Fruit fly (Drosophila melanogaster) whole organism, prepupa: Measurements from ENCODE around the gene CG15550.

Source experiments
- Blimp-1 ChIP-seq: fragments of 200-800 bp; sonication (Bioruptor generic); optimal IDR thresholded peaks from 3 replicates; lab custom pipeline; 2017; ENCODE audit warnings: missing biosample characterization, missing genetic modification characterization, mild to moderate bottlenecking, moderate library complexity, missing genetic modification reagents
- CG10631 ChIP-seq: fragments of 200-800 bp; sonication (Bioruptor generic); optimal IDR thresholded peaks from 2 replicates; lab custom pipeline; 2016; ENCODE audit warnings: missing biosample characterization, missing genetic modification characterization
- CG10669 ChIP-seq: fragments of 200-800 bp; sonication (Bioruptor generic); optimal IDR thresholded peaks from 3 replicates; lab custom pipeline; 2018; ENCODE audit warnings: missing biosample characterization, mild to moderate bottlenecking, missing genetic modification characterization, moderate library complexity
- CG11294 ChIP-seq: fragments of 200-800 bp; sonication (Bioruptor generic); IDR thresholded peaks from 2 replicates; pipeline ENCODE4 v1.3.6; 2022; ENCODE audit warnings: missing biosample characterization, missing genetic modification characterization
- CG11902 ChIP-seq: fragments of 200-800 bp; sonication (Bioruptor generic); optimal IDR thresholded peaks from 3 replicates; lab custom pipeline; 2016; ENCODE audit warnings: missing biosample characterization, missing genetic modification characterization
- CG15336 ChIP-seq: fragments of 200-800 bp; sonication (Bioruptor generic); IDR thresholded peaks from 2 replicates; pipeline ENCODE4 v1.3.6; 2022; ENCODE audit warnings: missing biosample characterization, missing genetic modification characterization
- CG16779 ChIP-seq: fragments of 200-800 bp; sonication (Bioruptor generic); optimal IDR thresholded peaks from 3 replicates; lab custom pipeline; 2017; ENCODE audit warnings: missing biosample characterization, mild to moderate bottlenecking, missing genetic modification characterization
- CG3032 ChIP-seq: fragments of 200-800 bp; optimal IDR thresholded peaks from 2 replicates; lab custom pipeline; 2019; ENCODE audit warnings: missing biosample characterization, mild to moderate bottlenecking, missing genetic modification characterization, moderate library complexity
- CG31627 ChIP-seq: fragments of 200-800 bp; sonication (Bioruptor generic); optimal IDR thresholded peaks from 3 replicates; lab custom pipeline; 2016; ENCODE audit warnings: missing biosample characterization, missing genetic modification characterization
- CG34406 ChIP-seq: fragments of 200-800 bp; sonication (Bioruptor generic); optimal IDR thresholded peaks from 3 replicates; lab custom pipeline; 2016; ENCODE audit warnings: missing biosample characterization, missing genetic modification characterization
- CG3919 ChIP-seq: fragments of 200-800 bp; sonication (Bioruptor generic); optimal IDR thresholded peaks from 3 replicates; lab custom pipeline; 2016; ENCODE audit warnings: missing biosample characterization, missing genetic modification characterization
- CG6163 ChIP-seq: fragments of 200-800 bp; sonication (Bioruptor generic); IDR thresholded peaks from 3 replicates; pipeline ENCODE4 v1.3.6; 2022; ENCODE audit warnings: missing biosample characterization, missing genetic modification characterization
- CG6792 ChIP-seq: fragments of 200-800 bp; sonication (Bioruptor generic); optimal IDR thresholded peaks from 3 replicates; lab custom pipeline; 2016; ENCODE audit warnings: missing biosample characterization, missing genetic modification characterization
- CG6808 ChIP-seq: fragments of 200-800 bp; sonication (Bioruptor generic); optimal IDR thresholded peaks from 3 replicates; lab custom pipeline; 2017; ENCODE audit warnings: missing biosample characterization, missing genetic modification characterization, mild to moderate bottlenecking, moderate library complexity, missing genetic modification reagents
- CG6854 ChIP-seq: fragments of 200-800 bp; sonication (Bioruptor generic); optimal IDR thresholded peaks from 2 replicates; lab custom pipeline; 2017; ENCODE audit warnings: missing biosample characterization, mild to moderate bottlenecking, missing genetic modification characterization
- CG8119 ChIP-seq: fragments of 200-800 bp; sonication (Bioruptor generic); IDR thresholded peaks from 3 replicates; pipeline ENCODE4 v1.3.6; 2022; ENCODE audit warnings: missing biosample characterization, missing genetic modification characterization
- CG8319 ChIP-seq: fragments of 200-800 bp; sonication (Bioruptor generic); optimal IDR thresholded peaks from 3 replicates; lab custom pipeline; 2016; ENCODE audit warnings: missing biosample characterization, missing genetic modification characterization
- CG8632 ChIP-seq: fragments of 200-800 bp; sonication (Bioruptor generic); optimal IDR thresholded peaks from 3 replicates; lab custom pipeline; 2016; ENCODE audit warnings: missing biosample characterization, missing genetic modification characterization
- CG9139 ChIP-seq: fragments of 200-800 bp; sonication (Bioruptor generic); optimal IDR thresholded peaks from 3 replicates; lab custom pipeline; 2017; ENCODE audit warnings: missing biosample characterization, mild to moderate bottlenecking, missing genetic modification characterization
- Eip75B ChIP-seq: fragments of 200-800 bp; sonication (Bioruptor generic); optimal IDR thresholded peaks from 3 replicates; lab custom pipeline; 2016; ENCODE audit warnings: missing biosample characterization, missing genetic modification characterization
- Eip78C ChIP-seq: fragments of 200-800 bp; sonication (Bioruptor generic); peaks from one replicate; lab custom pipeline; 2016; ENCODE audit warnings: missing biosample characterization, missing genetic modification characterization
- Eip93F ChIP-seq: fragments of 200-800 bp; sonication (Bioruptor generic); optimal IDR thresholded peaks from 2 replicates; lab custom pipeline; 2016; ENCODE audit warnings: missing biosample characterization, mild to moderate bottlenecking, missing genetic modification characterization
- Hr38 ChIP-seq: sonication (Bioruptor generic); optimal IDR thresholded peaks from 2 replicates; lab custom pipeline; 2016; ENCODE audit warnings: missing biosample characterization, missing genetic modification characterization
- Hr39 ChIP-seq: fragments of 200-800 bp; sonication (Bioruptor generic); optimal IDR thresholded peaks from 2 replicates; lab custom pipeline; 2016; ENCODE audit warnings: missing biosample characterization, missing genetic modification characterization
- Hr4 ChIP-seq: fragments of 200-800 bp; sonication (Bioruptor generic); optimal IDR thresholded peaks from 3 replicates; lab custom pipeline; 2016; ENCODE audit warnings: missing biosample characterization, missing genetic modification characterization
- Met ChIP-seq: fragments of 200-800 bp; sonication (Bioruptor generic); optimal IDR thresholded peaks from 3 replicates; lab custom pipeline; 2016; ENCODE audit warnings: missing biosample characterization, missing genetic modification characterization
- OdsH ChIP-seq: fragments of 200-800 bp; sonication (Bioruptor generic); optimal IDR thresholded peaks from 3 replicates; lab custom pipeline; 2016; ENCODE audit warnings: missing biosample characterization, missing genetic modification characterization
- Smox ChIP-seq: fragments of 200-800 bp; sonication (Bioruptor generic); optimal IDR thresholded peaks from 3 replicates; lab custom pipeline; 2016; ENCODE audit warnings: missing biosample characterization, missing genetic modification characterization
- Sox102F ChIP-seq: fragments of 200-800 bp; sonication (Bioruptor generic); optimal IDR thresholded peaks from 2 replicates; lab custom pipeline; 2016; ENCODE audit warnings: missing biosample characterization, mild to moderate bottlenecking, missing genetic modification characterization
- Sox14 ChIP-seq: fragments of 200-800 bp; sonication (Bioruptor generic); optimal IDR thresholded peaks from 3 replicates; lab custom pipeline; 2016; ENCODE audit warnings: missing biosample characterization, missing genetic modification characterization
- Sox15 ChIP-seq: fragments of 200-800 bp; sonication (Bioruptor generic); optimal IDR thresholded peaks from 3 replicates; lab custom pipeline; 2016; ENCODE audit warnings: missing biosample characterization, missing genetic modification characterization
- achi ChIP-seq: fragments of 200-800 bp; sonication (Bioruptor generic); optimal IDR thresholded peaks from 3 replicates; lab custom pipeline; 2016; ENCODE audit warnings: missing biosample characterization, missing genetic modification characterization
- acj6 ChIP-seq: fragments of 200-800 bp; sonication (Bioruptor generic); optimal IDR thresholded peaks from 3 replicates; lab custom pipeline; 2016; ENCODE audit warnings: missing biosample characterization, missing genetic modification characterization
- cyc ChIP-seq: fragments of 200-800 bp; sonication (Bioruptor generic); optimal IDR thresholded peaks from 3 replicates; lab custom pipeline; 2016; ENCODE audit warnings: missing biosample characterization, missing genetic modification characterization
- dsx ChIP-seq: fragments of 200-800 bp; optimal IDR thresholded peaks from 3 replicates; lab custom pipeline; 2019; ENCODE audit warnings: missing biosample characterization, mild to moderate bottlenecking, missing genetic modification characterization, moderate library complexity; ENCODE audit not compliant: poor library complexity, severe bottlenecking
- eg ChIP-seq: fragments of 200-800 bp; sonication (Bioruptor generic); IDR thresholded peaks from 3 replicates; pipeline ENCODE4 v1.3.6; 2022; ENCODE audit warnings: missing biosample characterization, missing genetic modification characterization
- esn ChIP-seq: fragments of 200-800 bp; sonication (Bioruptor generic); optimal IDR thresholded peaks from 2 replicates; lab custom pipeline; 2016; ENCODE audit warnings: missing biosample characterization, mild to moderate bottlenecking, missing genetic modification characterization, moderate library complexity
- fkh ChIP-seq: fragments of 200-800 bp; sonication (Bioruptor generic); optimal IDR thresholded peaks from 3 replicates; lab custom pipeline; 2017; ENCODE audit warnings: missing biosample characterization, mild to moderate bottlenecking, missing genetic modification characterization, moderate library complexity
- lz ChIP-seq: fragments of 200-800 bp; sonication (Bioruptor generic); optimal IDR thresholded peaks from 3 replicates; lab custom pipeline; 2016; ENCODE audit warnings: missing biosample characterization, missing genetic modification characterization
- net ChIP-seq: fragments of 200-800 bp; sonication (Bioruptor generic); optimal IDR thresholded peaks from 3 replicates; lab custom pipeline; 2016; ENCODE audit warnings: missing biosample characterization, missing genetic modification characterization
- pdm3 ChIP-seq: fragments of 200-800 bp; sonication (Bioruptor generic); optimal IDR thresholded peaks from 3 replicates; lab custom pipeline; 2016; ENCODE audit warnings: missing biosample characterization, missing genetic modification characterization
- ss ChIP-seq, 2 experiments: fragments of 200-800 bp; sonication (Bioruptor generic); optimal IDR thresholded peaks; 2 replicates in 1 of 2; 3 replicates in 1 of 2; lab custom pipeline; 2017 to 2018; ENCODE audit warnings: mild to moderate bottlenecking in 2 of 2, missing biosample characterization in 2 of 2, missing genetic modification characterization in 2 of 2, moderate library complexity in 1 of 2
- svp ChIP-seq: fragments of 200-800 bp; sonication (Bioruptor generic); peaks from one replicate; lab custom pipeline; 2016; ENCODE audit warnings: missing biosample characterization, missing genetic modification characterization
- topi ChIP-seq: fragments of 200-800 bp; sonication (Bioruptor generic); optimal IDR thresholded peaks from 3 replicates; lab custom pipeline; 2016; ENCODE audit warnings: missing biosample characterization, missing genetic modification characterization
- vri ChIP-seq: fragments of 200-800 bp; sonication (Bioruptor generic); optimal IDR thresholded peaks from 3 replicates; lab custom pipeline; 2016; ENCODE audit warnings: missing biosample characterization, mild to moderate bottlenecking, missing genetic modification characterization

Gene CG15550

DNA sequence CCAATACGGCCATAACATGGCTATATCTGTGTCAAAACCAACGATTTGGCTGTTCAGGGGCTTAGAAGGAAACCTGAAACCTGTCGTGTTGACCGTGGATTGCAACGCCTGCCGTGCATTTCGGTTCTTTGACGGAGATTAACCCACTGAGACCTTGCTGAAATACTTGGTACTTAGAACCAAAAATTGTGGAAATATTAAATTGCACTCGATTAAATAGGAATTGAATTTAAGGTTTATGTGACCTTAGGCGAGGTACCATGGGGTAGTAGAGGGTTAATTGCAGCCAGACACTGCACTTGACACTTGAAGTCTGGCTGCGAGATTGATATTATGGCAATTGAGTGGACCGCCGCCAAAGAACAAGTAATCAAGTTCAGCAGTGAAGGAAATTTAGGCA, 46.9 kb downstream of the CG15550 start:
- TF ChIP-seq pdm3 (GFP tag; lab: Kevin White, UChicago), result peak; percentile 37
- TF ChIP-seq Blimp-1, result no peak
- TF ChIP-seq topi (GFP tag; lab: Kevin White, UChicago), result peak; percentile 38
- peak; percentile 44 for TF ChIP-seq svp (GFP tag; lab: Kevin White, UChicago)
- TF ChIP-seq OdsH (GFP tag; lab: Kevin White, UChicago), result peak; percentile 23
- peak; percentile 11 for TF ChIP-seq Sox15
- no peak for TF ChIP-seq CG3032
- TF ChIP-seq Met (GFP tag; lab: Kevin White, UChicago), result peak; percentile 24
- TF ChIP-seq CG6163, result peak; percentile 64
- peak; percentile 29 for TF ChIP-seq CG6792
- no peak for TF ChIP-seq dsx
- TF ChIP-seq Eip78C, result peak; percentile 72
- peak; percentile 51 for TF ChIP-seq CG3919 (GFP tag; lab: Kevin White, UChicago)
- peak; percentile 17 for TF ChIP-seq lz (GFP tag; lab: Kevin White, UChicago)
- peak; percentile 13 for TF ChIP-seq cyc (GFP tag; lab: Kevin White, UChicago)
- TF ChIP-seq Sox14 (GFP tag; lab: Kevin White, UChicago), result peak; percentile 21
- peak; percentile 34 for TF ChIP-seq CG31627
- no peak for TF ChIP-seq Hr4
- TF ChIP-seq Sox102F, result peak; percentile 14
- TF ChIP-seq Smox (GFP tag; lab: Kevin White, UChicago), result peak; percentile 19
- TF ChIP-seq CG15336, result peak; percentile 70
- peak; percentile 32 for TF ChIP-seq achi (GFP tag; lab: Kevin White, UChicago)
- peak; percentile 69 for TF ChIP-seq CG11294 (GFP tag; lab: Robert Waterston, UW)
- peak; percentile 18 for TF ChIP-seq CG10631 (GFP tag; lab: Kevin White, UChicago)
- no peak for TF ChIP-seq Eip93F (GFP tag; lab: Kevin White, UChicago)
- TF ChIP-seq CG11902 (GFP tag; lab: Kevin White, UChicago), result no peak
- peak; percentile 75 for TF ChIP-seq eg (GFP tag; lab: Robert Waterston, UW)
- TF ChIP-seq acj6, result peak; percentile 23
- no peak for TF ChIP-seq CG9139 (GFP tag; lab: Kevin White, UChicago)
- TF ChIP-seq Hr39 (GFP tag; lab: Kevin White, UChicago), result peak; percentile 47

DNA sequence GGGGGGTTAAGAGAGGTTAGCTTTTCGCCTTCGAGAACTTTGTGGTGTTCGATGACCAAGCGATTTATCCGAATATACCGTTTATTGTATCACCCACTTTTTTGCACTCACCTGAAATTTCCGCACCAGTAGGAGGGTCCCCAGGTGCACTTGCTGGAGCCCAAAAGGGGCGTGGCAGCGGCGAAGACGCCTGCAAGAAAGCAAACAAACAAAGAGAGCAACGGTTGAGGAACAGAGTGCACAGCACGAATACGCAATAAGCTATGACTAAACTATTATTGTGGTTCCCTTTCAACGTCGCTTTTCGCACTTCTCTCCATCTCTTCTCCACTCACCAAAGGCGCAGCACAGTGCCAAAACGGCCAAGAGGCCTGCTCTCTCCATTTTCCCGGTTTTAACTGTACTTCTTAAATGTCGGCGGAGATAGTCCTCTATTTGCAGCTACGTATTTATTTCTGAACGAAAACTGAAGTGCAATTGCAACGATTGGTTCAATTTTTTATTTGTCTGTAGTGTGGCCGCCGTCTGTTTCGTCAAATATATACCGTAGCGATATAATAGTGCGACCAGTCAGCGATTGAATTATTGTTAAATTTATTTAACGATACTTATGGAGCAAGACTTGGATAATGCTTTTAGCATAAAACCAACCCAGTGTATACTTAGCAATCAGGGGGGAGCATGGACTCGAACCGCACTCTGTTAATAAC, 48.2 kb downstream of the CG15550 start, which contains the start of gene Sap-r:
Gene Sap-r, minus strand, starts transcription at position 513 of the 710 bp plus-strand sequence.
- TF ChIP-seq CG15336 (no peak), eg (GFP tag; lab: Robert Waterston, UW) (no peak), CG8119 (GFP tag; lab: Robert Waterston, UW) (no peak), CG6808 (no peak), CG16779 (tag; lab: Kevin White, UChicago) (peak; percentile 22), CG3919 (GFP tag; lab: Kevin White, UChicago) (peak; percentile 32), fkh (GFP tag; lab: Kevin White, UChicago) (peak; percentile 77), topi (GFP tag; lab: Kevin White, UChicago) (peak; percentile 6), CG10631 (GFP tag; lab: Kevin White, UChicago) (no peak), CG8632 (GFP tag; lab: Kevin White, UChicago) (no peak), CG6854 (GFP tag; lab: Kevin White, UChicago) (peak; percentile 53), CG6163 (peak; percentile 38; the same call in 2 of the 3 replicates), Smox (GFP tag; lab: Kevin White, UChicago) (peak; percentile 15), vri (peak; percentile 28), svp (GFP tag; lab: Kevin White, UChicago) (peak; percentile 61), net (GFP tag; lab: Kevin White, UChicago) (no peak), Eip75B (peak; percentile 38), CG8319 (GFP tag; lab: Kevin White, UChicago) (no peak), Hr39 (GFP tag; lab: Kevin White, UChicago) (no peak), Sox102F (no peak), Hr38 (no peak), ss (GFP tag; optimal IDR thresholded peaks at IDR 0.05; lab: Kevin White, UChicago) (peak; percentile 47 to 52), CG10669 (GFP tag; lab: Kevin White, UChicago) (no peak), CG11902 (GFP tag; lab: Kevin White, UChicago) (no peak), CG34406 (no peak), CG11294 (GFP tag; lab: Robert Waterston, UW) (no peak), acj6 (no peak), lz (GFP tag; lab: Kevin White, UChicago) (no peak), esn (GFP tag; lab: Kevin White, UChicago) (peak; percentile 22), Eip78C (peak; percentile 70)
